Worm (Caenorhabditis elegans) whole organism, young adult: ENCODE measurements around the gene ttc-39B.
A peak's percentile ranks its signal among the peaks of the same experiment; 100 is the strongest.

Experiments used
- F22D6.2 ChIP-seq: sonication (generic microtip); optimal IDR thresholded peaks from 2 replicates; lab custom pipeline; 2016; ENCODE audit warnings: mild to moderate bottlenecking, missing genetic modification characterization, missing compliant biosample characterization
- F39B2.1 ChIP-seq: fragments of 200-800 bp; sonication (Bioruptor generic); IDR thresholded peaks from 2 replicates; pipeline ENCODE4 v1.3.6; 2022; ENCODE audit warnings: missing genetic modification reagents, missing genetic modification characterization, missing compliant biosample characterization
- F49E8.2 ChIP-seq: sonication (generic microtip); optimal IDR thresholded peaks from 3 replicates; lab custom pipeline; 2017; ENCODE audit warnings: missing genetic modification characterization, mild to moderate bottlenecking, missing compliant biosample characterization, antibody characterized with exemption, moderate library complexity; ENCODE audit not compliant: insufficient read depth
- F57C9.4 ChIP-seq: sonication (generic microtip); optimal IDR thresholded peaks from 2 replicates; lab custom pipeline; 2017; ENCODE audit warnings: mild to moderate bottlenecking, missing genetic modification characterization, missing compliant biosample characterization
- K11D2.4 ChIP-seq: fragments of 200-800 bp; sonication (Bioruptor generic); IDR thresholded peaks from 2 replicates; pipeline ENCODE4 v1.3.6; 2022; ENCODE audit warnings: missing genetic modification reagents, missing genetic modification characterization, missing compliant biosample characterization
- T07F8.4 ChIP-seq: sonication (generic microtip); optimal IDR thresholded peaks from 2 replicates; lab custom pipeline; 2016; ENCODE audit warnings: mild to moderate bottlenecking, missing genetic modification characterization, moderate library complexity, missing compliant biosample characterization
- akir-1 ChIP-seq: fragments of 200-800 bp; sonication (Bioruptor generic); optimal IDR thresholded peaks from 2 replicates; lab custom pipeline; 2018; ENCODE audit warnings: mild to moderate bottlenecking, missing genetic modification characterization, moderate library complexity, missing compliant biosample characterization
- aptf-3 ChIP-seq: fragments of 200-800 bp; sonication (Bioruptor generic); IDR thresholded peaks from 2 replicates; pipeline ENCODE4 v1.3.6; 2022; ENCODE audit warnings: missing genetic modification characterization, missing compliant biosample characterization
- athp-1 ChIP-seq: sonication (generic microtip); optimal IDR thresholded peaks from 2 replicates; lab custom pipeline; 2017; ENCODE audit warnings: mild to moderate bottlenecking, missing genetic modification characterization, missing compliant biosample characterization
- attf-5 ChIP-seq: fragments of 200-800 bp; sonication (Bioruptor generic); optimal IDR thresholded peaks from 2 replicates; lab custom pipeline; 2018; ENCODE audit warnings: mild to moderate bottlenecking, missing genetic modification characterization, missing compliant biosample characterization
- attf-6 ChIP-seq: fragments of 200-800 bp; sonication (Bioruptor generic); IDR thresholded peaks from 2 replicates; pipeline ENCODE4 v1.3.6; 2022; ENCODE audit warnings: missing genetic modification reagents, missing genetic modification characterization, missing compliant biosample characterization
- bed-1 ChIP-seq: fragments of 200-800 bp; sonication (Bioruptor generic); IDR thresholded peaks from 2 replicates; pipeline ENCODE4 v1.3.6; 2022; ENCODE audit warnings: missing genetic modification reagents, missing genetic modification characterization, missing compliant biosample characterization
- ceh-100 ChIP-seq: fragments of 200-800 bp; sonication (Bioruptor generic); IDR thresholded peaks from 2 replicates; pipeline ENCODE4 v1.3.6; 2022; ENCODE audit warnings: missing genetic modification reagents, missing genetic modification characterization, missing compliant biosample characterization
- ceh-27 ChIP-seq: fragments of 200-800 bp; sonication (Bioruptor generic); optimal IDR thresholded peaks from 2 replicates; lab custom pipeline; 2018; ENCODE audit warnings: mild to moderate bottlenecking, missing genetic modification characterization, moderate library complexity, missing compliant biosample characterization
- ceh-40 ChIP-seq: fragments of 200-800 bp; sonication (Bioruptor generic); IDR thresholded peaks from 2 replicates; pipeline ENCODE4 v1.3.6; 2022; ENCODE audit warnings: missing genetic modification characterization, missing compliant biosample characterization
- ceh-58 ChIP-seq: fragments of 200-800 bp; sonication (Bioruptor generic); IDR thresholded peaks from 2 replicates; pipeline ENCODE4 v1.3.6; 2022; ENCODE audit warnings: missing genetic modification characterization, missing compliant biosample characterization
- ceh-91 ChIP-seq: fragments of 200-800 bp; sonication (Bioruptor generic); IDR thresholded peaks from 2 replicates; pipeline ENCODE4 v1.3.6; 2022; ENCODE audit warnings: missing genetic modification reagents, missing genetic modification characterization, missing compliant biosample characterization
- die-1 ChIP-seq: sonication (generic microtip); optimal IDR thresholded peaks from 2 replicates; lab custom pipeline; 2016; ENCODE audit warnings: missing genotype, mild to moderate bottlenecking, missing genetic modification characterization, missing compliant biosample characterization
- egl-44 ChIP-seq: fragments of 200-800 bp; sonication (Bioruptor generic); IDR thresholded peaks from 2 replicates; pipeline ENCODE4 v1.3.6; 2022; ENCODE audit warnings: missing genetic modification reagents, missing genetic modification characterization, missing compliant biosample characterization
- hlh-12 ChIP-seq: sonication (generic microtip); optimal IDR thresholded peaks from 2 replicates; lab custom pipeline; 2016; ENCODE audit warnings: missing genetic modification characterization, missing compliant biosample characterization
- hlh-26 ChIP-seq: fragments of 200-800 bp; sonication (Bioruptor generic); conservative IDR thresholded peaks from 2 replicates; pipeline ENCODE4 v1.3.6; 2022; ENCODE audit warnings: missing genetic modification reagents, missing genetic modification characterization, missing compliant biosample characterization
- hmg-20 ChIP-seq: fragments of 200-800 bp; sonication (Bioruptor generic); IDR thresholded peaks from 2 replicates; pipeline ENCODE4 v1.3.6; 2022; ENCODE audit warnings: missing genetic modification reagents, missing genetic modification characterization, missing compliant biosample characterization
- hsf-1 ChIP-seq: fragments of 200-800 bp; sonication (Bioruptor generic); IDR thresholded peaks from 2 replicates; pipeline ENCODE4 v1.3.6; 2022; ENCODE audit warnings: missing genetic modification reagents, missing genetic modification characterization, missing compliant biosample characterization
- let-607 ChIP-seq, 2 experiments: fragments of 200-800 bp in 1 of 2; sonication (Bioruptor generic) in 1 of 2; sonication (generic microtip) in 1 of 2; optimal IDR thresholded peaks; 2 replicates each; lab custom pipeline; 2016 to 2018; ENCODE audit warnings: mild to moderate bottlenecking in 2 of 2, missing compliant biosample characterization in 2 of 2, missing genetic modification characterization in 2 of 2, moderate library complexity in 2 of 2, missing genotype in 1 of 2
- lin-26 ChIP-seq: fragments of 200-800 bp; sonication (Bioruptor generic); IDR thresholded peaks from 2 replicates; pipeline ENCODE4 v1.3.6; 2022; ENCODE audit warnings: missing genetic modification reagents, missing genetic modification characterization, missing compliant biosample characterization
- lin-35 ChIP-seq, 3 experiments: fragments of 150-350 bp in 2 of 3; sonication (generic microtip) in 1 of 3; optimal IDR thresholded peaks; 2 replicates each; lab custom pipeline; 2014 to 2018; ENCODE audit warnings: missing biosample characterization in 3 of 3, missing genetic modification characterization in 3 of 3, missing genetic modification reagents in 3 of 3
- lin-40 ChIP-seq: sonication (generic microtip); optimal IDR thresholded peaks from 2 replicates; lab custom pipeline; 2016; ENCODE audit warnings: missing genetic modification characterization, mild to moderate bottlenecking, missing compliant biosample characterization, missing genotype, missing genetic modification reagents
- lin-54 ChIP-seq: fragments of 200-800 bp; sonication (Bioruptor generic); optimal IDR thresholded peaks from 2 replicates; lab custom pipeline; 2018; ENCODE audit warnings: mild to moderate bottlenecking, missing genetic modification characterization, missing compliant biosample characterization
- lsl-1 ChIP-seq: fragments of 200-800 bp; sonication (Bioruptor generic); optimal IDR thresholded peaks from 2 replicates; lab custom pipeline; 2018; ENCODE audit warnings: mild to moderate bottlenecking, missing genetic modification characterization, moderate library complexity, missing compliant biosample characterization
- mel-28 ChIP-seq: sonication (generic microtip); optimal IDR thresholded peaks from 2 replicates; lab custom pipeline; 2016; ENCODE audit warnings: borderline replicate concordance, mild to moderate bottlenecking, missing genetic modification characterization, missing compliant biosample characterization
- mxl-1 ChIP-seq: sonication (generic microtip); optimal IDR thresholded peaks from 2 replicates; lab custom pipeline; 2016; ENCODE audit warnings: missing genetic modification characterization, missing compliant biosample characterization
- nhr-80 ChIP-seq: sonication (generic microtip); optimal IDR thresholded peaks from 2 replicates; lab custom pipeline; 2016; ENCODE audit warnings: missing genetic modification characterization, missing compliant biosample characterization
- pha-4 ChIP-seq: fragments of 150-350 bp; sonication (generic microtip); optimal IDR thresholded peaks from 2 replicates; lab custom pipeline; 2014; ENCODE audit warnings: missing biosample characterization, missing genetic modification reagents, missing genetic modification characterization
- rcor-1 ChIP-seq: fragments of 200-800 bp; sonication (Bioruptor generic); IDR thresholded peaks from 2 replicates; pipeline ENCODE4 v1.3.6; 2022; ENCODE audit warnings: missing genetic modification reagents, missing genetic modification characterization, missing compliant biosample characterization
- rec-8 ChIP-seq, 2 experiments: sonication (generic microtip); optimal IDR thresholded peaks; 2 replicates each; lab custom pipeline; 2016; ENCODE audit warnings: mild to moderate bottlenecking in 2 of 2, missing genetic modification characterization in 2 of 2, missing genetic modification reagents in 2 of 2, missing genotype in 2 of 2, missing biosample characterization in 1 of 2, missing compliant biosample characterization in 1 of 2, moderate library complexity in 1 of 2
- repo-1 ChIP-seq: sonication (generic microtip); optimal IDR thresholded peaks from 2 replicates; lab custom pipeline; 2017; ENCODE audit warnings: mild to moderate bottlenecking, missing genetic modification characterization, missing compliant biosample characterization
- rpc-1 ChIP-seq, 2 experiments: fragments of 150-350 bp in 1 of 2; sonication (generic microtip) in 1 of 2; optimal IDR thresholded peaks; 2 replicates each; lab custom pipeline; 2014 to 2018; ENCODE audit warnings: missing biosample characterization in 1 of 2, missing genetic modification characterization in 1 of 2, missing genetic modification reagents in 1 of 2, missing genotype in 1 of 2
- snpc-1.1 ChIP-seq: sonication (generic microtip); optimal IDR thresholded peaks from 2 replicates; lab custom pipeline; 2017; ENCODE audit warnings: missing genetic modification characterization, mild to moderate bottlenecking, missing compliant biosample characterization, antibody characterized with exemption, moderate library complexity, missing genotype, missing genetic modification reagents; ENCODE audit not compliant: insufficient read depth
- snpc-3.4 ChIP-seq: sonication (generic microtip); optimal IDR thresholded peaks from 2 replicates; lab custom pipeline; 2017; ENCODE audit warnings: missing genetic modification characterization, mild to moderate bottlenecking, missing compliant biosample characterization, antibody characterized with exemption, moderate library complexity, missing genotype, missing genetic modification reagents
- somi-1 ChIP-seq: fragments of 200-800 bp; sonication (Bioruptor generic); optimal IDR thresholded peaks from 2 replicates; lab custom pipeline; 2018; ENCODE audit warnings: mild to moderate bottlenecking, missing genetic modification characterization, missing compliant biosample characterization
- tbp1 ChIP-seq: fragments of 200-800 bp; sonication (Bioruptor generic); optimal IDR thresholded peaks from 2 replicates; lab custom pipeline; 2018; ENCODE audit warnings: mild to moderate bottlenecking, missing genetic modification characterization, missing compliant biosample characterization
- xnd-1 ChIP-seq: sonication (generic microtip); optimal IDR thresholded peaks from 2 replicates; lab custom pipeline; 2016; ENCODE audit warnings: missing genotype, missing genetic modification reagents, missing genetic modification characterization, missing compliant biosample characterization
- ztf-22 ChIP-seq: fragments of 200-800 bp; sonication (Bioruptor generic); optimal IDR thresholded peaks from 2 replicates; lab custom pipeline; 2018; ENCODE audit warnings: mild to moderate bottlenecking, missing genetic modification characterization, moderate library complexity, missing compliant biosample characterization
- ztf-25 ChIP-seq: fragments of 200-800 bp; sonication (Bioruptor generic); IDR thresholded peaks from 2 replicates; pipeline ENCODE4 v1.3.6; 2022; ENCODE audit warnings: missing genetic modification reagents, missing genetic modification characterization, missing compliant biosample characterization
- ztf-3 ChIP-seq: fragments of 200-800 bp; sonication (Bioruptor generic); optimal IDR thresholded peaks from 2 replicates; lab custom pipeline; 2018; ENCODE audit warnings: mild to moderate bottlenecking, missing genetic modification characterization, missing compliant biosample characterization
- ztf-6 ChIP-seq: fragments of 200-800 bp; sonication (Bioruptor generic); IDR thresholded peaks from 2 replicates; pipeline ENCODE4 v1.3.6; 2022; ENCODE audit warnings: missing genetic modification reagents, missing genetic modification characterization, missing compliant biosample characterization

The ttc-39B gene

DNA sequence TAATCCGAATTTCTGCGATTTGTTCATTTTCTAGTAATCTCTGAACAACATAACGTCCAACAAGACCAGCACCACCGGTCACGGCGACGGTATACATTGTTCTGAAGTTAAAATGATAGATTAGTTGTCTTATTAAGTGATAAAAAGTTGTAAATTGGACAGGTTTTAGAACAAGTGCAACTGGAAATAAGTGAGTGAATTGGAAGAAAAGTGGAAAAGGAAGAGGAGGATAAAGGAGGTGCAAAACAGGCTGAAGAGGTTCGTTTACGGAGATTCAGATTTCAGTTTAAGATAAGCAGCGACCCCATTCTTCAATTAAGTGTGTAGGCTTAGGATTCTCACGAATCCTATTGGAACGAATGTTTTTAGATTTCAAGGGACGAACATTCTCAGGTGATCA is 25.1 kb upstream of the ttc-39B start, which contains the start of gene C32D5.12:
Gene C32D5.12, minus strand, starts transcription at position 101 of the 400 bp plus-strand sequence.
- TF ChIP-seq rec-8 (tag; optimal IDR thresholded peaks at IDR 0.05; lab: Kevin White, UChicago) (no peak), repo-1 (tag; lab: Kevin White, UChicago) (no peak), athp-1 (tag; lab: Kevin White, UChicago) (no peak), F39B2.1 (GFP tag; lab: Robert Waterston, UW) (no peak), die-1 (tag; lab: Kevin White, UChicago) (no peak), hlh-12 (tag; lab: Kevin White, UChicago) (no peak), akir-1 (GFP tag; lab: Kevin White, UChicago) (no peak), hsf-1 (no peak), xnd-1 (tag; lab: Kevin White, UChicago) (no peak), K11D2.4 (no peak), ceh-40 (GFP tag; lab: Robert Waterston, UW) (no peak), let-607 (tag; optimal IDR thresholded peaks at IDR 0.05; lab: Kevin White, UChicago) (no peak), lin-35 (GFP tag; optimal IDR thresholded peaks at IDR 0.05; lab: Kevin White, UChicago) (no peak), hlh-26 (GFP tag; lab: Robert Waterston, UW) (no peak), T07F8.4 (tag; lab: Kevin White, UChicago) (no peak), bed-1 (GFP tag; lab: Robert Waterston, UW) (no peak)

DNA sequence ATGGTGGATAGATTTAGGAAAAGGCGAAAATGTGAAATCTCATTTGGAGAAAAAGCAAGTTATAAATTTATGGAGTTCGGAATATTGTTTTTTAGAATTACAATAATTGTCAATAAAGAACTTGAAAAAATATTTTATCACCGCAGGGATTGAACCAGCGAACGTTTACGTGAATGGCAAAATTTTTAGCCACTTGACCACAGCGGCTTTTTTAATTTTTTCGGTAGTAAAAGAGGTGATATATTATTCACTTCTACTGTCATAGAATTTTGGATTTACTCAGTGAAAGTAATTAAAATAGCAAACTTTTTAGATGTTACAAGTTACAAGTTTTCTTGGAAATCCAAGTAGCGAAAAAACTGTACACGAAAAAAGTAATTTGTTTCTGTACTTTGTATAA is 24.4 kb upstream of the ttc-39B start:
- peak; percentile 35 for TF ChIP-seq F49E8.2
- no peak for TF ChIP-seq somi-1 (GFP tag; lab: Kevin White, UChicago)
- no peak for TF ChIP-seq ztf-25
- no peak for TF ChIP-seq aptf-3
- 0 out of 2 replicates have a peak, but pooled peaks have one; percentile 30 for TF ChIP-seq hsf-1
- TF ChIP-seq attf-6: no peak
- no peak for TF ChIP-seq snpc-1.1
- no peak for TF ChIP-seq pha-4 (tag; lab: Kevin White, UChicago)
- TF ChIP-seq lin-54 (GFP tag; lab: Kevin White, UChicago): peak; percentile 37
- no peak for TF ChIP-seq mel-28 (tag; lab: Kevin White, UChicago)
- TF ChIP-seq lin-26: peak; percentile 66
- no peak for TF ChIP-seq ztf-22 (GFP tag; lab: Kevin White, UChicago)
- no peak for TF ChIP-seq ztf-3 (GFP tag; lab: Kevin White, UChicago)
- no peak for TF ChIP-seq lsl-1 (GFP tag; lab: Kevin White, UChicago)
- TF ChIP-seq let-607 (tag; optimal IDR thresholded peaks at IDR 0.05; lab: Kevin White, UChicago): no peak
- TF ChIP-seq ztf-6: no peak
- TF ChIP-seq ceh-91 (GFP tag; lab: Robert Waterston, UW): no peak
- TF ChIP-seq rcor-1 (GFP tag; lab: Robert Waterston, UW): no peak
- TF ChIP-seq akir-1 (GFP tag; lab: Kevin White, UChicago): no peak
- no peak for TF ChIP-seq attf-5 (GFP tag; lab: Kevin White, UChicago)
- no peak for TF ChIP-seq egl-44
- TF ChIP-seq ceh-100 (GFP tag; lab: Robert Waterston, UW): no peak
- no peak for TF ChIP-seq nhr-80 (tag; lab: Kevin White, UChicago)
- TF ChIP-seq tbp1: peak; percentile 83
- 0 out of 2 replicates have a peak, but pooled peaks have one; percentile 93 for TF ChIP-seq ceh-58 (GFP tag; lab: Robert Waterston, UW)
- TF ChIP-seq hmg-20 (GFP tag; lab: Robert Waterston, UW): no peak
- no peak for TF ChIP-seq lin-40
- TF ChIP-seq ceh-27 (GFP tag; lab: Kevin White, UChicago): no peak
- TF ChIP-seq rpc-1 (optimal IDR thresholded peaks at IDR 0.05; lab: Kevin White, UChicago): peak; percentile 56
- TF ChIP-seq rpc-1 (tag; optimal IDR thresholded peaks at IDR 0.05; lab: Kevin White, UChicago): peak; percentile 78
- peak; percentile 37 for TF ChIP-seq snpc-3.4 (tag; lab: Kevin White, UChicago)
- TF ChIP-seq mxl-1: no peak
- TF ChIP-seq F22D6.2 (tag; lab: Kevin White, UChicago): no peak
- TF ChIP-seq F57C9.4 (tag; lab: Kevin White, UChicago): no peak
- peak; percentile 25 for TF ChIP-seq die-1 (tag; lab: Kevin White, UChicago)
